Fruit fly (Drosophila melanogaster): ENCODE data around the gene CG1632.
A peak's percentile ranks its signal among the peaks of the same experiment; 100 is the strongest.

Gene CG1632

DNA sequence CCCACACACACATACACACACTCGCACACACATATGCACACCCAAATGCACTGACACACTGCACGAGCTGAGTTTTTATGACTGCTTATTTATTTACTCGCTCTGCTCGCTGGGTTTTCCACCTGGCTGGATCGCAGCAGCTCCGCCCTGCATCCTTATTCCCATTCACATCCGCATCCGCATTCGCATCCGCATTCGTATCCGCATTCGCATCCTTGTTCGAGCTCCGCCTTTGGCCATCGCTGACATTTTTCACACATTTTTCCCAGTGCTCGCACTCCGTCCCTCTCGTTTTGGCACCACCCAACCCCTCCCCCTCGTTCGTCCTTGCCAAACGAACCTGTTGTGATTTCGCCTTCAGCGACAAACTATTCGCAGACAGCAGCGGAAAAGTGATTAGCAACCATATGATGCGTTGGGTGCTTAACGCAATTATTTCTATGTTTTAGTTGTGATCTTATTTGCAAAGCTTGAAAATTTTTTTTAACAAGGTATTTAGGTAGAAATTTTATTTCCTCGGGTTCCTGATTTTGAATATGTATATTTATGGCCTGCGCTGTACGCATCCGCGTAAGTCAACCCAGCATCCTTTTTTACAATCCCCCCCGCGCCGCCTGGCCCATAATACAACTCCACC, 41.3 kb upstream of the CG1632 start (continued):
- TF ChIP-seq eg (GFP tag; IDR thresholded peaks at IDR 0.05) (peak; percentile 65; the same call in 2 of the 3 replicates), vri (GFP tag; optimal IDR thresholded peaks at IDR 0.05) (peak; percentile 14), Hr39 (GFP tag; optimal IDR thresholded peaks at IDR 0.05) (peak; percentile 51), Lpt (GFP tag; optimal IDR thresholded peaks at IDR 0.05) (peak; percentile 58), CG15336 (GFP tag; IDR thresholded peaks at IDR 0.05) (peak; percentile 79), CG6163 (GFP tag; IDR thresholded peaks at IDR 0.05) (peak; percentile 87), Sox102F (GFP tag; optimal IDR thresholded peaks at IDR 0.05) (peak; percentile 27), CG1621 (tag; optimal IDR thresholded peaks at IDR 0.05) (peak; percentile 78), CG32006 (GFP tag; optimal IDR thresholded peaks at IDR 0.05) (peak; percentile 72), Hr4 (GFP tag; optimal IDR thresholded peaks at IDR 0.05) (peak; percentile 75), CG6276 (GFP tag; optimal IDR thresholded peaks at IDR 0.05) (peak; percentile 56), CG6808 (GFP tag; optimal IDR thresholded peaks at IDR 0.05) (peak; percentile 84)

- TF ChIP-seq fd85E (GFP tag; optimal IDR thresholded peaks at IDR 0.05) (no peak), cyc (GFP tag; optimal IDR thresholded peaks at IDR 0.05) (no peak), net (GFP tag; optimal IDR thresholded peaks at IDR 0.05) (peak; percentile 47), CG6854 (GFP tag; optimal IDR thresholded peaks at IDR 0.05) (no peak), lz (GFP tag; optimal IDR thresholded peaks at IDR 0.05) (no peak), CG7368 (GFP tag; optimal IDR thresholded peaks at IDR 0.05) (no peak), fd59A (GFP tag; optimal IDR thresholded peaks at IDR 0.05) (peak; percentile 72), CG15336 (GFP tag; IDR thresholded peaks at IDR 0.05) (peak; percentile 54), Sox14 (GFP tag; optimal IDR thresholded peaks at IDR 0.05) (peak; percentile 59), CG11762 (GFP tag; optimal IDR thresholded peaks at IDR 0.05; ENCODE audit: insufficient read depth) (peak; percentile 11), CG6163 (GFP tag; IDR thresholded peaks at IDR 0.05) (peak; percentile 67), achi (GFP tag; optimal IDR thresholded peaks at IDR 0.05) (peak; percentile 54), CG6792 (GFP tag; optimal IDR thresholded peaks at IDR 0.05) (peak; percentile 18), Gug (GFP tag; IDR thresholded peaks at IDR 0.05) (peak; percentile 53), Hr4 (GFP tag; optimal IDR thresholded peaks at IDR 0.05) (peak; percentile 66), CG4318 (GFP tag; optimal IDR thresholded peaks at IDR 0.05) (peak; percentile 50), CG3919 (GFP tag; optimal IDR thresholded peaks at IDR 0.05) (peak; percentile 57), Eip75B (GFP tag; optimal IDR thresholded peaks at IDR 0.05) (peak; percentile 47), Eip78C (GFP tag) (peak; percentile 91), CG10631 (GFP tag; optimal IDR thresholded peaks at IDR 0.05) (peak; percentile 70), Met (GFP tag; optimal IDR thresholded peaks at IDR 0.05) (no peak), CG8319 (GFP tag; optimal IDR thresholded peaks at IDR 0.05) (no peak), fkh (GFP tag; optimal IDR thresholded peaks at IDR 0.05) (no peak), Ets21C (GFP tag; optimal IDR thresholded peaks at IDR 0.05) (no peak), CG11902 (GFP tag; optimal IDR thresholded peaks at IDR 0.05) (no peak), CG8632 (GFP tag; optimal IDR thresholded peaks at IDR 0.05) (peak; percentile 22), pdm3 (GFP tag; optimal IDR thresholded peaks at IDR 0.05) (peak; percentile 57), CG1621 (tag; optimal IDR thresholded peaks at IDR 0.05) (peak; percentile 60), salr (GFP tag; optimal IDR thresholded peaks at IDR 0.05) (peak; percentile 41 to 49), OdsH (GFP tag; optimal IDR thresholded peaks at IDR 0.05) (peak; percentile 50), Blimp-1 (GFP tag; optimal IDR thresholded peaks at IDR 0.05) (no peak), dac (GFP tag; optimal IDR thresholded peaks at IDR 0.05) (peak; percentile 47), topi (GFP tag; optimal IDR thresholded peaks at IDR 0.05) (no peak), Sox102F (GFP tag; optimal IDR thresholded peaks at IDR 0.05) (no peak), CG10669 (GFP tag; optimal IDR thresholded peaks at IDR 0.05) (peak; percentile 74), CG3032 (tag; optimal IDR thresholded peaks at IDR 0.05) (peak; percentile 77), ss (GFP tag; optimal IDR thresholded peaks at IDR 0.05) (peak; percentile 58 to 65), CG32006 (GFP tag; optimal IDR thresholded peaks at IDR 0.05) (peak; percentile 78), dsx (GFP tag; optimal IDR thresholded peaks at IDR 0.05; ENCODE audit: poor library complexity, severe bottlenecking) (peak; percentile 53), Smox (GFP tag; optimal IDR thresholded peaks at IDR 0.05) (peak; percentile 14), eg (GFP tag; IDR thresholded peaks at IDR 0.05) (peak; percentile 52; the same call in 2 of the 3 replicates)
Observed at dm6 chrX:8211731-8212468, 40.6 kb upstream of the CG1632 start.

Data from whole organism, prepupa.